Worm (Caenorhabditis elegans): Measurements from ENCODE around the gene cpr-1.
A peak's percentile ranks its signal among the peaks of the same experiment; 100 is the strongest.
"Not testable (repeated sequence)": the region's sequence is repeated elsewhere in the genome, so short reads cannot be mapped to it uniquely, and the experiment has no call there.

The cpr-1 gene

ce11 chrV:12020026-12020425 lies 44.7 kb downstream of the cpr-1 start, which contains the start of gene F10C2.3:
TSS of gene F10C2.3 (plus strand) at chrV:12020326.
- TF ChIP-seq lsy-2, mbf-1, R02D3.7 (tag; optimal IDR thresholded peaks at IDR 0.05): not testable (repeated sequence)

ce11 chrV:12020940-12021339 lies 45.6 kb downstream of the cpr-1 start:
- TF ChIP-seq gmeb-1 (tag; optimal IDR thresholded peaks at IDR 0.05) (no peak), mbf-1 (tag; optimal IDR thresholded peaks at IDR 0.05) (no peak), Y55F3AM.14 (GFP tag; optimal IDR thresholded peaks at IDR 0.05) (no peak), fos-1 (tag; optimal IDR thresholded peaks at IDR 0.05) (peak; percentile 58)

- TF ChIP-seq R02D3.7 (tag; optimal IDR thresholded peaks at IDR 0.05) (no peak), dmd-4 (tag; optimal IDR thresholded peaks at IDR 0.05) (no peak), unc-62 (GFP tag; optimal IDR thresholded peaks at IDR 0.05) (no peak), unc-39 (tag; optimal IDR thresholded peaks at IDR 0.05) (no peak), ceh-16 (tag; optimal IDR thresholded peaks at IDR 0.05) (no peak), sma-3 (GFP tag; optimal IDR thresholded peaks at IDR 0.05) (no peak), nhr-10 (tag; optimal IDR thresholded peaks at IDR 0.05) (no peak), nhr-12 (tag; optimal IDR thresholded peaks at IDR 0.05) (no peak), unc-55 (GFP tag; optimal IDR thresholded peaks at IDR 0.05) (no peak), fos-1 (tag; optimal IDR thresholded peaks at IDR 0.05) (no peak), lin-11 (tag; optimal IDR thresholded peaks at IDR 0.05) (peak; percentile 18), elt-1 (tag; optimal IDR thresholded peaks at IDR 0.05) (no peak), lin-39 (tag; optimal IDR thresholded peaks at IDR 0.05) (no peak), ceh-82 (tag; optimal IDR thresholded peaks at IDR 0.05) (no peak), crh-2 (tag; optimal IDR thresholded peaks at IDR 0.05) (no peak), nhr-129 (tag; optimal IDR thresholded peaks at IDR 0.05) (peak; percentile 31), nhr-21 (tag; optimal IDR thresholded peaks at IDR 0.05) (no peak), mdl-1 (tag; optimal IDR thresholded peaks at IDR 0.05) (peak in 1 of 2 experiments; percentile 1), sma-9 (GFP tag; optimal IDR thresholded peaks at IDR 0.05) (peak; percentile 16), sma-9 (tag; optimal IDR thresholded peaks at IDR 0.05) (no peak), mab-5 (tag; optimal IDR thresholded peaks at IDR 0.05) (no peak), F13H6.1 (tag; optimal IDR thresholded peaks at IDR 0.05) (peak; percentile 50), snpc-4 (tag; optimal IDR thresholded peaks at IDR 0.05) (no peak), nhr-23 (tag; optimal IDR thresholded peaks at IDR 0.05) (no peak), lsy-2 (tag; optimal IDR thresholded peaks at IDR 0.05) (peak in 1 of 2 experiments; percentile 36), ama-1 (optimal IDR thresholded peaks at IDR 0.05) (no peak), ztf-1 (GFP tag; conservative IDR thresholded peaks at IDR 0.05) (no peak), egl-27 (tag; optimal IDR thresholded peaks at IDR 0.05) (no peak), elt-3 (tag; optimal IDR thresholded peaks at IDR 0.05) (no peak), ztf-4 (tag; optimal IDR thresholded peaks at IDR 0.05) (no peak), ZK546.5 (tag; optimal IDR thresholded peaks at IDR 0.05) (no peak), alr-1 (tag; optimal IDR thresholded peaks at IDR 0.05) (no peak), mbf-1 (tag; optimal IDR thresholded peaks at IDR 0.05) (no peak), zag-1 (tag; optimal IDR thresholded peaks at IDR 0.05) (peak; percentile 82), lin-13 (GFP tag; optimal IDR thresholded peaks at IDR 0.05) (no peak), aly-2 (tag; optimal IDR thresholded peaks at IDR 0.05) (no peak), blmp-1 (tag; optimal IDR thresholded peaks at IDR 0.05; ENCODE audit: insufficient read depth) (no peak), C34F6.9 (tag; optimal IDR thresholded peaks at IDR 0.05) (peak; percentile 40), nhr-25 (tag; optimal IDR thresholded peaks at IDR 0.05) (no peak), Y55F3AM.14 (GFP tag; optimal IDR thresholded peaks at IDR 0.05) (peak; percentile 35), sem-4 (tag; optimal IDR thresholded peaks at IDR 0.05) (peak; percentile 14), nhr-237 (tag; optimal IDR thresholded peaks at IDR 0.05) (no peak), skn-1 (tag; optimal IDR thresholded peaks at IDR 0.05) (no peak), ztf-11 (tag; optimal IDR thresholded peaks at IDR 0.05) (no peak), nhr-6 (tag; optimal IDR thresholded peaks at IDR 0.05) (no peak), nhr-77 (tag; optimal IDR thresholded peaks at IDR 0.05) (no peak), nhr-11 (tag; optimal IDR thresholded peaks at IDR 0.05) (no peak), gmeb-1 (tag; optimal IDR thresholded peaks at IDR 0.05) (no peak), peb-1 (tag; optimal IDR thresholded peaks at IDR 0.05) (no peak)
These were observed 48.9 kb downstream of the cpr-1 start for ce11 chrV:12024273-12024672.
